Fruit fly (Drosophila melanogaster) whole organism, embryonic: ENCODE results near the gene CG11456.

ENCODE experiments used
- Atf3 ChIP-seq: fragments of 200-800 bp; sonication (Bioruptor generic); optimal IDR thresholded peaks from 3 replicates; lab custom pipeline; 2016; ENCODE audit warnings: missing biosample characterization, missing genetic modification characterization
- B-H2 ChIP-seq: fragments of 200-800 bp; sonication (Bioruptor generic); optimal IDR thresholded peaks from 2 replicates; lab custom pipeline; 2018; ENCODE audit warnings: missing biosample characterization, mild to moderate bottlenecking, missing genetic modification characterization
- CG10209 ChIP-seq: fragments of 200-800 bp; sonication (Bioruptor generic); optimal IDR thresholded peaks from 3 replicates; lab custom pipeline; 2017; ENCODE audit warnings: missing biosample characterization, mild to moderate bottlenecking, missing genetic modification characterization, missing genetic modification reagents
- CG10431 ChIP-seq: fragments of 200-800 bp; sonication (Bioruptor generic); optimal IDR thresholded peaks from 3 replicates; lab custom pipeline; 2018; ENCODE audit warnings: missing biosample characterization, mild to moderate bottlenecking, missing genetic modification characterization
- CG12155 ChIP-seq: fragments of 200-800 bp; sonication (Bioruptor generic); optimal IDR thresholded peaks from 3 replicates; lab custom pipeline; 2016; ENCODE audit warnings: missing biosample characterization, missing genetic modification characterization
- CG12942 ChIP-seq: fragments of 200-800 bp; sonication (Bioruptor generic); optimal IDR thresholded peaks from 3 replicates; lab custom pipeline; 2016; ENCODE audit warnings: missing biosample characterization, missing genetic modification characterization
- CG14014 ChIP-seq: fragments of 200-800 bp; sonication (Bioruptor generic); IDR thresholded peaks from 2 replicates; pipeline ENCODE4 v1.3.6; 2022; ENCODE audit warnings: missing biosample characterization, missing genetic modification characterization
- CG14860 ChIP-seq: fragments of 200-800 bp; sonication (Bioruptor generic); IDR thresholded peaks from 3 replicates; pipeline ENCODE4 v1.3.6; 2022; ENCODE audit warnings: missing biosample characterization, missing genetic modification characterization; ENCODE audit not compliant: partially characterized antibody
- CG15073 ChIP-seq: fragments of 200-800 bp; sonication (Bioruptor generic); optimal IDR thresholded peaks from 2 replicates; lab custom pipeline; 2016; ENCODE audit warnings: missing biosample characterization, missing genetic modification characterization
- CG15601 ChIP-seq: fragments of 200-800 bp; sonication (Bioruptor generic); optimal IDR thresholded peaks from 3 replicates; lab custom pipeline; 2019; ENCODE audit warnings: missing biosample characterization, mild to moderate bottlenecking, missing genetic modification characterization, moderate library complexity
- CG16815 ChIP-seq: fragments of 200-800 bp; sonication (Bioruptor generic); optimal IDR thresholded peaks from 3 replicates; lab custom pipeline; 2017; ENCODE audit warnings: missing biosample characterization, mild to moderate bottlenecking, missing genetic modification characterization
- CG17359 ChIP-seq: fragments of 200-800 bp; sonication (Bioruptor generic); optimal IDR thresholded peaks from 3 replicates; lab custom pipeline; 2018; ENCODE audit warnings: missing biosample characterization, mild to moderate bottlenecking, missing genetic modification characterization, moderate library complexity
- CG17568 ChIP-seq: fragments of 200-800 bp; sonication (Bioruptor generic); optimal IDR thresholded peaks from 2 replicates; lab custom pipeline; 2018; ENCODE audit warnings: missing biosample characterization, mild to moderate bottlenecking, missing genetic modification characterization, moderate library complexity
- CG18476 ChIP-seq: fragments of 200-800 bp; sonication (Bioruptor generic); optimal IDR thresholded peaks from 2 replicates; lab custom pipeline; 2016; ENCODE audit warnings: missing biosample characterization, mild to moderate bottlenecking, missing genetic modification characterization
- CG2199 ChIP-seq: fragments of 200-800 bp; sonication (Bioruptor generic); IDR thresholded peaks from 3 replicates; pipeline ENCODE4 v1.3.6; 2022; ENCODE audit warnings: missing biosample characterization, missing genetic modification characterization
- CG30020 ChIP-seq: fragments of 200-800 bp; optimal IDR thresholded peaks from 2 replicates; lab custom pipeline; 2019; ENCODE audit warnings: missing biosample characterization, mild to moderate bottlenecking, missing genetic modification characterization, moderate library complexity
- CG31441 ChIP-seq: fragments of 200-800 bp; sonication (Bioruptor generic); IDR thresholded peaks from 2 replicates; pipeline ENCODE4 v1.3.6; 2022; ENCODE audit warnings: missing biosample characterization, missing genetic modification characterization
- CG4707 ChIP-seq: fragments of 200-800 bp; sonication (Bioruptor generic); optimal IDR thresholded peaks from 2 replicates; lab custom pipeline; 2018; ENCODE audit warnings: missing biosample characterization, mild to moderate bottlenecking, missing genetic modification characterization, moderate library complexity
- CG9817 ChIP-seq: fragments of 200-800 bp; sonication (Bioruptor generic); optimal IDR thresholded peaks from 2 replicates; lab custom pipeline; 2018; ENCODE audit warnings: missing biosample characterization, mild to moderate bottlenecking, missing genetic modification characterization, moderate library complexity
- D ChIP-seq, 2 experiments: fragments of 200-800 bp in 1 of 2; fragments of >200 bp in 1 of 2; sonication (Bioruptor generic) in 1 of 2; optimal IDR thresholded peaks; 2 replicates in 1 of 2; 3 replicates in 1 of 2; lab custom pipeline; 2017; ENCODE audit warnings: mild to moderate bottlenecking in 1 of 2, missing biosample characterization in 1 of 2, missing genetic modification characterization in 1 of 2, missing genetic modification reagents in 1 of 2
- Dbx ChIP-seq: fragments of 200-800 bp; sonication (Bioruptor generic); IDR thresholded peaks from 3 replicates; pipeline ENCODE4 v1.3.6; 2022; ENCODE audit warnings: missing biosample characterization, missing genetic modification characterization
- E2f1 ChIP-seq: fragments of 200-800 bp; sonication (Bioruptor generic); IDR thresholded peaks from 2 replicates; pipeline ENCODE4 v1.3.6; 2022; ENCODE audit warnings: missing biosample characterization, missing genetic modification characterization
- Eip74EF ChIP-seq, 2 experiments: fragments of 200-800 bp in 1 of 2; fragments of >200 bp in 1 of 2; sonication (Bioruptor generic) in 1 of 2; optimal IDR thresholded peaks; 2 replicates each; lab custom pipeline; 2017 to 2019; ENCODE audit warnings: missing biosample characterization in 2 of 2, missing genetic modification characterization in 2 of 2, mild to moderate bottlenecking in 1 of 2, moderate library complexity in 1 of 2
- HHEX ChIP-seq: fragments of 200-800 bp; sonication (Bioruptor generic); optimal IDR thresholded peaks from 3 replicates; lab custom pipeline; 2017; ENCODE audit warnings: missing biosample characterization, mild to moderate bottlenecking, missing genetic modification characterization, missing genetic modification reagents
- HLH54F ChIP-seq: fragments of 200-800 bp; sonication (Bioruptor generic); optimal IDR thresholded peaks from 3 replicates; lab custom pipeline; 2016; ENCODE audit warnings: missing biosample characterization, missing genetic modification characterization
- Hand ChIP-seq: fragments of 200-800 bp; sonication (Bioruptor generic); optimal IDR thresholded peaks from 2 replicates; lab custom pipeline; 2017; ENCODE audit warnings: mild to moderate bottlenecking, missing biosample characterization, missing genetic modification reagents, missing genetic modification characterization
- Hmr ChIP-seq: fragments of 200-800 bp; sonication (Bioruptor generic); optimal IDR thresholded peaks from 3 replicates; lab custom pipeline; 2017; ENCODE audit warnings: mild to moderate bottlenecking, missing biosample characterization, missing genetic modification reagents, missing genetic modification characterization
- Opbp ChIP-seq: fragments of 200-800 bp; sonication (Bioruptor generic); IDR thresholded peaks from 3 replicates; pipeline ENCODE4 v1.3.6; 2022; ENCODE audit warnings: missing biosample characterization, missing genetic modification characterization; ENCODE audit not compliant: partially characterized antibody
- Ravus ChIP-seq: fragments of 200-800 bp; sonication (Bioruptor generic); IDR thresholded peaks from 2 replicates; pipeline ENCODE4 v1.3.6; 2022; ENCODE audit warnings: missing biosample characterization, missing genetic modification characterization
- ac ChIP-seq: fragments of 200-800 bp; sonication (Bioruptor generic); optimal IDR thresholded peaks from 3 replicates; lab custom pipeline; 2017; ENCODE audit warnings: missing biosample characterization, mild to moderate bottlenecking, missing genetic modification characterization
- ase ChIP-seq: fragments of 200-800 bp; sonication (Bioruptor generic); IDR thresholded peaks from 3 replicates; pipeline ENCODE4 v1.3.6; 2022; ENCODE audit warnings: missing biosample characterization, missing genetic modification characterization
- crc ChIP-seq: fragments of 200-800 bp; sonication (Bioruptor generic); optimal IDR thresholded peaks from 2 replicates; lab custom pipeline; 2016; ENCODE audit warnings: missing biosample characterization, missing genetic modification characterization
- crp ChIP-seq, 2 experiments: fragments of 200-800 bp; sonication (Bioruptor generic); optimal IDR thresholded peaks; 2 replicates in 1 of 2; 3 replicates in 1 of 2; lab custom pipeline; 2017; ENCODE audit warnings: missing biosample characterization in 2 of 2, missing genetic modification characterization in 2 of 2, mild to moderate bottlenecking in 1 of 2, moderate library complexity in 1 of 2
- fru ChIP-seq: fragments of >200 bp; optimal IDR thresholded peaks from 2 replicates; lab custom pipeline; 2017
- gsb-n ChIP-seq: fragments of 200-800 bp; sonication (Bioruptor generic); optimal IDR thresholded peaks from 3 replicates; lab custom pipeline; 2018; ENCODE audit warnings: missing biosample characterization, mild to moderate bottlenecking, missing genetic modification characterization
- hkb ChIP-seq, 2 experiments: fragments of 200-800 bp in 1 of 2; fragments of >200 bp in 1 of 2; sonication (Bioruptor generic) in 1 of 2; IDR thresholded peaks in 1 of 2; optimal IDR thresholded peaks in 1 of 2; 2 replicates each; pipeline versions ENCODE4 v1.3.6 to Lab custom; 2017 to 2022; ENCODE audit warnings: missing biosample characterization in 1 of 2, missing genetic modification characterization in 1 of 2
- jigr1 ChIP-seq: fragments of 200-800 bp; sonication (Bioruptor generic); IDR thresholded peaks from 3 replicates; pipeline ENCODE4 v1.3.6; 2022; ENCODE audit warnings: missing biosample characterization, missing genetic modification characterization
- luna ChIP-seq: fragments of 200-800 bp; sonication (Bioruptor generic); optimal IDR thresholded peaks from 2 replicates; lab custom pipeline; 2016; ENCODE audit warnings: missing biosample characterization, missing genetic modification characterization
- mam ChIP-seq: fragments of 200-800 bp; sonication (Bioruptor generic); optimal IDR thresholded peaks from 3 replicates; lab custom pipeline; 2016; ENCODE audit warnings: missing biosample characterization, missing genetic modification characterization
- nerfin-2 ChIP-seq: fragments of 200-800 bp; sonication (Bioruptor generic); IDR thresholded peaks from 2 replicates; pipeline ENCODE4 v1.3.6; 2022; ENCODE audit warnings: missing biosample characterization, missing genetic modification characterization; ENCODE audit not compliant: partially characterized antibody
- pb ChIP-seq: fragments of 200-800 bp; sonication (Bioruptor generic); optimal IDR thresholded peaks from 3 replicates; lab custom pipeline; 2016; ENCODE audit warnings: missing biosample characterization, missing genetic modification characterization
- psq ChIP-seq: fragments of 200-800 bp; sonication (Bioruptor generic); optimal IDR thresholded peaks from 2 replicates; lab custom pipeline; 2017; ENCODE audit warnings: missing biosample characterization, missing genetic modification characterization
- slou ChIP-seq: fragments of 200-800 bp; sonication (Bioruptor generic); optimal IDR thresholded peaks from 3 replicates; lab custom pipeline; 2016; ENCODE audit warnings: missing biosample characterization, missing genetic modification characterization
- slp2 ChIP-seq: fragments of 200-800 bp; sonication (Bioruptor generic); optimal IDR thresholded peaks from 2 replicates; lab custom pipeline; 2016; ENCODE audit warnings: missing biosample characterization, missing genetic modification characterization
- tll ChIP-seq, 2 experiments: fragments of 200-800 bp in 1 of 2; fragments of >200 bp in 1 of 2; sonication (Bioruptor generic) in 1 of 2; optimal IDR thresholded peaks; 2 replicates each; lab custom pipeline; 2017 to 2019; ENCODE audit warnings: missing biosample characterization in 2 of 2, missing genetic modification characterization in 2 of 2, mild to moderate bottlenecking in 1 of 2, moderate library complexity in 1 of 2
- tx ChIP-seq: fragments of 200-800 bp; sonication (Bioruptor generic); optimal IDR thresholded peaks from 2 replicates; lab custom pipeline; 2016; ENCODE audit warnings: missing biosample characterization, missing genetic modification characterization
- yki ChIP-seq: fragments of >200 bp; optimal IDR thresholded peaks from 3 replicates; lab custom pipeline; 2018

CG11456 gene

DNA sequence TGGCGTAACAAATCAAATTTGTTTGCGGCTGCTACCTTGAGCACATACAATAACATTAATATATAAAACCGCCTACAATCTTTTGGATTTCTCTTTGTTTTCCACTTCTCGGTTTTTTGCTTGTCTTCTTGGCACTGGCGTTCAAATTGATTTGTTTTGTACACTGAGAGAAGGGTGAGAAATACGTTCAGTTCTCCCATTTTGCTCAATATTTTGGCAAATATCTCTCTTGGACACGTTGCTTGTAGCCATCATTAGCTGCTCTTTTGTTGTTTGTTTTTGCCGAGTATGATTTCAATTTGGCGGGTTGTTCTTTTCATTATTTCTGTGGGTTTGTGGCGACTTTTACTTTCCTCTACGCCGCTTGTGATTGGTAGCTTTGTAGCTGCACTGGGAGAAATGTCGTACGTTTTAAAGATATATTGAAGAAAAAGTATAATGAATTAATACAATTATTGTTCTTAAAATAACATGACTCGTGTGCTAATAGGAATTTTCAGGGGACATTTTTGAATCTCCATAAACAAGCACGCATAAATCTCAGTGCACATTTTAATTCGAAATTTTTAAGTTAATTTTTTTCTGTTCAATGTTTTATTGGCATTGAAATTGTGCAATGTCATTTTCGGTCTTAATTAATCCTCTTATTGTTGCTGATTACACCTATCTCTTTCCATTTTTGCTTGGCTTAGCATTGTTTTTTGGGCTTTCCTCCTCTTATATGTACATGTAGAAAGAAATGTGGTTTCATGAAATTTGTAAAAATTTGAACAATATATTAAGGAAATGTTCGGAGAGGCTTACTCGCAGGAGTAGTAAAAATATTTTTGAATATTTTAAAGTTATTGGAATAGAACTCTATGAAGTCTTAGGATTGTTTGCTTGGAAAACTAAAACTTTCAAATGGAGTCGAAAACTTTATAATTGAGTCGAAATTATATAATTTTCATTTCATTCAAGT lies 14.6 kb upstream of the CG11456 start (continued):
- TF ChIP-seq tx (GFP tag; lab: Kevin White, UChicago) (no peak), CG15601 (tag; lab: Kevin White, UChicago) (no peak), Hand (GFP tag; lab: Kevin White, UChicago) (no peak), CG31441 (GFP tag; lab: Robert Waterston, UW) (peak; percentile 11; the same call in 1 of the 2 replicates), pb (no peak), ac (no peak), D (optimal IDR thresholded peaks at IDR 0.05; lab: Kevin White, UChicago) (no peak), D (GFP tag; optimal IDR thresholded peaks at IDR 0.05; lab: Kevin White, UChicago) (no peak), nerfin-2 (GFP tag; lab: Robert Waterston, UW) (no peak), slou (GFP tag; lab: Kevin White, UChicago) (no peak), fru (lab: Kevin White, UChicago) (no peak), crp (GFP tag; optimal IDR thresholded peaks at IDR 0.05; lab: Kevin White, UChicago) (no peak), CG2199 (GFP tag; lab: Robert Waterston, UW) (no peak), slp2 (GFP tag; lab: Kevin White, UChicago) (no peak), crc (no peak), B-H2 (GFP tag; lab: Kevin White, UChicago) (peak; percentile 7), CG10431 (GFP tag; lab: Kevin White, UChicago) (no peak), jigr1 (GFP tag; lab: Robert Waterston, UW) (no peak), CG16815 (GFP tag; lab: Kevin White, UChicago) (no peak), luna (GFP tag; lab: Kevin White, UChicago) (no peak), gsb-n (tag; lab: Kevin White, UChicago) (no peak), CG14014 (GFP tag; lab: Robert Waterston, UW) (no peak), Dbx (GFP tag; lab: Robert Waterston, UW) (no peak; the same call in 2 of the 3 replicates), CG9817 (tag; lab: Kevin White, UChicago) (peak; percentile 45), CG4707 (GFP tag; lab: Kevin White, UChicago) (no peak), tll (GFP tag; optimal IDR thresholded peaks at IDR 0.05; lab: Kevin White, UChicago) (no peak), Ravus (GFP tag; lab: Robert Waterston, UW) (no peak), CG12942 (GFP tag; lab: Kevin White, UChicago) (no peak), CG12155 (GFP tag; lab: Kevin White, UChicago) (peak; percentile 4), E2f1 (GFP tag; lab: Robert Waterston, UW) (no peak; the same call in 1 of the 2 replicates), Atf3 (no peak), CG10209 (no peak), Hmr (GFP tag; lab: Kevin White, UChicago) (peak; percentile 34), HLH54F (GFP tag; lab: Kevin White, UChicago) (no peak), Opbp (GFP tag; lab: Robert Waterston, UW) (no peak), yki (lab: Kevin White, UChicago) (no peak), CG17359 (tag; lab: Kevin White, UChicago) (no peak), mam (GFP tag; lab: Kevin White, UChicago) (peak; percentile 29), HHEX (no peak), CG30020 (tag; lab: Kevin White, UChicago) (no peak), Eip74EF (GFP tag; optimal IDR thresholded peaks at IDR 0.05; lab: Kevin White, UChicago) (no peak), CG18476 (no peak), hkb (optimal IDR thresholded peaks at IDR 0.05; lab: Kevin White, UChicago) (no peak), hkb (GFP tag; IDR thresholded peaks at IDR 0.05; lab: Robert Waterston, UW) (0 out of 2 replicates have a peak, but pooled peaks have one; percentile 8), CG15073 (GFP tag; lab: Kevin White, UChicago) (no peak), psq (GFP tag; lab: Kevin White, UChicago) (no peak), CG17568 (GFP tag; lab: Kevin White, UChicago) (no peak), CG14860 (GFP tag; lab: Robert Waterston, UW) (no peak), ase (GFP tag; lab: Robert Waterston, UW) (no peak)
